Worm (Caenorhabditis elegans) whole organism, L3 larva: ENCODE measurements around the gene F41B5.1.

Source experiments
- R02D3.7 ChIP-seq: fragments of 150-350 bp; optimal IDR thresholded peaks from 2 replicates; lab custom pipeline; 2014; ENCODE audit warnings: missing biosample characterization, missing genetic modification characterization
- ZK546.5 ChIP-seq: sonication (generic microtip); optimal IDR thresholded peaks from 2 replicates; lab custom pipeline; 2017; ENCODE audit warnings: missing biosample characterization, missing genetic modification characterization
- ama-1 ChIP-seq: fragments of 150-350 bp; optimal IDR thresholded peaks from 2 replicates; lab custom pipeline; 2018
- egl-27 ChIP-seq: sonication (generic microtip); optimal IDR thresholded peaks from 4 replicates; lab custom pipeline; 2017; ENCODE audit warnings: missing biosample characterization, missing genetic modification reagents, missing genetic modification characterization
- elt-2 ChIP-seq: sonication (generic microtip); optimal IDR thresholded peaks from 2 replicates; lab custom pipeline; 2016; ENCODE audit warnings: missing genetic modification reagents, mild to moderate bottlenecking, missing genetic modification characterization, missing compliant biosample characterization
- elt-3 ChIP-seq, 3 experiments: fragments of 150-350 bp in 1 of 3; sonication (generic microtip) in 2 of 3; optimal IDR thresholded peaks; 2 replicates in 2 of 3; 4 replicates in 1 of 3; lab custom pipeline; 2014 to 2017; ENCODE audit warnings: missing biosample characterization in 3 of 3, missing genetic modification characterization in 3 of 3
- hmg-11 ChIP-seq: sonication (generic microtip); optimal IDR thresholded peaks from 2 replicates; lab custom pipeline; 2016; ENCODE audit warnings: missing genetic modification characterization, missing compliant biosample characterization
- jun-1 ChIP-seq: fragments of 150-350 bp; optimal IDR thresholded peaks from 2 replicates; lab custom pipeline; 2014; ENCODE audit warnings: missing biosample characterization, missing genetic modification reagents, missing genetic modification characterization
- lin-15B ChIP-seq: fragments of 150-350 bp; optimal IDR thresholded peaks from 2 replicates; lab custom pipeline; 2014; ENCODE audit warnings: missing biosample characterization, missing genetic modification characterization
- lsy-12 ChIP-seq: sonication (generic microtip); optimal IDR thresholded peaks from 2 replicates; lab custom pipeline; 2016; ENCODE audit warnings: mild to moderate bottlenecking, missing genetic modification characterization, missing compliant biosample characterization
- mml-1 ChIP-seq: fragments of 150-350 bp; sonication (generic microtip); optimal IDR thresholded peaks from 3 replicates; lab custom pipeline; 2014; ENCODE audit warnings: missing biosample characterization, missing genetic modification characterization
- nfya-1 ChIP-seq: sonication (generic microtip); optimal IDR thresholded peaks from 2 replicates; lab custom pipeline; 2017; ENCODE audit warnings: missing genetic modification characterization, mild to moderate bottlenecking, missing compliant biosample characterization, antibody characterized with exemption, moderate library complexity; ENCODE audit not compliant: insufficient read depth
- nhr-23 ChIP-seq: fragments of 150-350 bp; optimal IDR thresholded peaks from 2 replicates; lab custom pipeline; 2014; ENCODE audit warnings: missing biosample characterization, missing genetic modification reagents, missing genetic modification characterization
- nhr-237 ChIP-seq: fragments of 150-350 bp; optimal IDR thresholded peaks from 2 replicates; lab custom pipeline; 2014; ENCODE audit warnings: missing biosample characterization, missing genetic modification characterization
- nhr-25 ChIP-seq: sonication (generic microtip); optimal IDR thresholded peaks from 2 replicates; lab custom pipeline; 2017; ENCODE audit warnings: missing biosample characterization, missing genetic modification characterization
- nhr-28 ChIP-seq: fragments of 150-350 bp; optimal IDR thresholded peaks from 2 replicates; lab custom pipeline; 2014; ENCODE audit warnings: missing biosample characterization, missing genetic modification characterization
- nhr-67 ChIP-seq: fragments of 150-350 bp; optimal IDR thresholded peaks from 2 replicates; lab custom pipeline; 2014; ENCODE audit warnings: missing biosample characterization, missing genetic modification characterization
- nhr-76 ChIP-seq: fragments of 150-350 bp; sonication (generic microtip); optimal IDR thresholded peaks from 5 replicates; lab custom pipeline; 2014; ENCODE audit warnings: missing biosample characterization, missing genetic modification characterization
- pha-4 ChIP-seq: fragments of 150-350 bp; optimal IDR thresholded peaks from 2 replicates; lab custom pipeline; 2014; ENCODE audit warnings: missing biosample characterization, missing genetic modification reagents, missing genetic modification characterization
- pqm-1 ChIP-seq: fragments of 150-350 bp; optimal IDR thresholded peaks from 2 replicates; lab custom pipeline; 2017; ENCODE audit warnings: missing biosample characterization, missing genetic modification characterization, inconsistent platforms
- sea-2 ChIP-seq: fragments of 150-350 bp; sonication (generic microtip); optimal IDR thresholded peaks from 4 replicates; lab custom pipeline; 2014; ENCODE audit warnings: missing biosample characterization, missing genetic modification reagents, missing genetic modification characterization
- skn-1 ChIP-seq: fragments of 150-350 bp; optimal IDR thresholded peaks from 2 replicates; lab custom pipeline; 2014; ENCODE audit warnings: missing biosample characterization, missing genetic modification characterization
- snpc-4 ChIP-seq: fragments of 150-350 bp; optimal IDR thresholded peaks from 2 replicates; lab custom pipeline; 2014; ENCODE audit warnings: missing biosample characterization, missing genetic modification characterization
- unc-39 ChIP-seq: sonication (generic microtip); optimal IDR thresholded peaks from 4 replicates; lab custom pipeline; 2017; ENCODE audit warnings: missing biosample characterization, missing genetic modification characterization
- unc-62 ChIP-seq: fragments of 150-350 bp; sonication (generic microtip); optimal IDR thresholded peaks from 4 replicates; lab custom pipeline; 2014; ENCODE audit warnings: missing biosample characterization, missing genetic modification reagents, missing genetic modification characterization
- zag-1 ChIP-seq: fragments of 150-350 bp; optimal IDR thresholded peaks from 2 replicates; lab custom pipeline; 2014; ENCODE audit warnings: missing biosample characterization, missing genetic modification characterization
- ztf-11 ChIP-seq: fragments of 150-350 bp; optimal IDR thresholded peaks from 2 replicates; lab custom pipeline; 2014; ENCODE audit warnings: missing biosample characterization, missing genetic modification characterization
- ztf-4 ChIP-seq: fragments of 150-350 bp; optimal IDR thresholded peaks from 2 replicates; lab custom pipeline; 2014; ENCODE audit warnings: missing biosample characterization, missing genetic modification characterization

F41B5.1 gene

DNA sequence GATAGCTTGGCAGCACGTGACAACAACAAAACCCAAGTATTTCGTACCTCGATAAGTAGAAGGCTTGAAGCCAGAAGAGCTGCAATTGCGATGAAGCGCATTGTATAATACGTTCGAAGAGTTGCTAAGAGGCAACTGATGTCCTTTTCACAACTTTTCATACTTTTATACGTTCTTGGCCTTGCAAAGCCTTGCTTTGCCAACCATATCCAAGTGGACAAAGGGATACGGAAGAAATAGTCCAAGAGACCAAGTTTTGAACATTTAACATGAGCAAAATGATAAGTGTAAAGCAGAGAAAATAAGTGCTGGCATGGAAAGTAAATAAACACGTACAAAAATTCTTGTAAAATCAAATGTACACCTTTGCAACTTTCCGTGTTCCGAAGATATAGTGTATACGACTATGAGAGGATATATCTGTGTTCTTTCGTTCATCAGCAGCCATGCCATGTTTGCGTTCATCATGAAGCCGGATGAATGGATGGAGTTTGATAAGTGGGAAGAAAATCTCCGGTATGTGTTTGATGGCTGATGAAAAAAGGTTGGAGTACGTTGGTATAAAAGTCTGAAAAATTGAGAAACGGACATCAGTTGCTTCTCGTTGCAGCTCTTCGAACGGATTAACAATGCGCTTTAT lies 19.0 kb downstream of the F41B5.1 start, which contains the start of the genes Y5H2A.4 and abu-4:
Gene Y5H2A.4 (minus strand): TSS at position 101 of the 640 bp plus-strand sequence.
Gene abu-4 (plus strand): TSS at position 590 of the 640 bp plus-strand sequence.
- TF ChIP-seq nhr-67 (tag; lab: Kevin White, UChicago) (no peak), nhr-28 (tag; lab: Kevin White, UChicago) (no peak)
- TF ChIP-seq, all 47 proteins: peak for 0

DNA sequence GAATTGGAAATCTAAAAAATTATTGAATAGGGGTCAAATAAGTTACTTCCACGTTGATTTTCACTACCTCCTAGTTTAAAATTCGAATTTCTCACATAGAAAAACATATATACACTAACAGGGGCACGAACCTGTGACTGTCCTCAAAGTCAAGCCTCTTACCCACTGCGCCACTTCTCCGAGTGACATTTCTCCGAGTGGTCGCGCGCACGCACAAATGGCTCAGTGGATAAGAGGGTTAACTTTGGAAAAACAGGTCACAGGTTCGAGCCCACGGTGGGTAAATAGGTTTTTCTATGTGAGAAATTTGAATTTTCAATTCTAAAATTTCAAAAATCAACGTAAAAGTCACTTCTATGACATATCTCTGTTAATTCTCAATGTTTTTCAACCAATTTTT lies 21.9 kb downstream of the F41B5.1 start:
- TF ChIP-seq pqm-1 (peak; percentile 2), nfya-1 (tag; lab: Kevin White, UChicago) (no peak), snpc-4 (no peak), sea-2 (GFP tag; lab: Kevin White, UChicago) (no peak), pha-4 (tag; lab: Kevin White, UChicago) (peak; percentile 21), ama-1 (lab: Kevin White, UChicago) (no peak), egl-27 (tag; lab: Kevin White, UChicago) (no peak), lin-15B (tag; lab: Kevin White, UChicago) (peak; percentile 10)
- TF ChIP-seq, all 47 proteins: peak for 3

DNA sequence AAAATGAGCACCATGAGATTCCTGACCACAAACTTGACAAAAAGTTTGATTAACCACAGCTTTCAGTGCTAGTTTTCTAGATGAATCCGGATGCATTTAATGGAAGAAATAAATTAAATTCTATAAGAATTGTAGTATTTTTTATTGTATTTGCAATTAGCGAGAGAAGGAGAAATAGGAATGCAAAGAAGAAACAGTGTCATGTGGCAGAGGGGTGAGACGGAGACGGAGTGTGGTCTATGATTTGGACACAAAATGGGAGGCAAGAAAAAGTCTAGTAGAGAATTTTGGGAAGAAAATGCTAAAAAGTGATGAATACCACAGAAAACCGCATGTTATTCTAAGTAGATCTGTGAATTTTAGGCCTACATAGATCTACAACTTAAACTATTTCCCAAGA lies 22.7 kb downstream of the F41B5.1 start, which contains the start of gene nhr-59:
Gene nhr-59 (minus strand): TSS at position 214 of the 400 bp plus-strand sequence.
- TF ChIP-seq pha-4 (tag; lab: Kevin White, UChicago): peak; percentile 44
- no peak for TF ChIP-seq lsy-12 (tag; lab: Kevin White, UChicago)
- peak; percentile 1 for TF ChIP-seq elt-2 (tag; lab: Kevin White, UChicago)
- no peak for TF ChIP-seq unc-62 (GFP tag; lab: Kevin White, UChicago)
- peak; percentile 4 for TF ChIP-seq pqm-1

DNA sequence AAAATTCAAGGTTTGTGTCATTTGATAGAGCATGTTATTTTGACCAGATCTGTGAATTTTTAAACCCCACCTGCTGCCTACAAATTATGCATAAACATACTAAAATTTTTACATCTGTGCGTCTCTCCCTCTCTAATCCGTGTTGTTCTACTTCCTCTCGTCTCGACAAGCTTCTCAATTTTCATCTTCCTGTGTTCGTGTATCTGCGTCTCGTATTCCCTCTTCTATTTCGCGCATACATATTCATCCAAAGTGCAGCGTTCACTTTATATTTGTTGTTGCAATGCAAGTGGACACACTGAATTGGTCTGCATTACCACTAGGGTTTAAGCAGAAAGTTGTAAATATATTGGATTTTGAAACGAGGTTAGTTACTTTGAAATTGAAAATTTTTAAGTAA lies 23.2 kb downstream of the F41B5.1 start, which contains the start of gene fbxa-137:
Gene fbxa-137 (plus strand): TSS at position 274 of the 400 bp plus-strand sequence.
- no peak for TF ChIP-seq nhr-67 (tag; lab: Kevin White, UChicago)
- TF ChIP-seq, all 47 proteins: peak for 0

DNA sequence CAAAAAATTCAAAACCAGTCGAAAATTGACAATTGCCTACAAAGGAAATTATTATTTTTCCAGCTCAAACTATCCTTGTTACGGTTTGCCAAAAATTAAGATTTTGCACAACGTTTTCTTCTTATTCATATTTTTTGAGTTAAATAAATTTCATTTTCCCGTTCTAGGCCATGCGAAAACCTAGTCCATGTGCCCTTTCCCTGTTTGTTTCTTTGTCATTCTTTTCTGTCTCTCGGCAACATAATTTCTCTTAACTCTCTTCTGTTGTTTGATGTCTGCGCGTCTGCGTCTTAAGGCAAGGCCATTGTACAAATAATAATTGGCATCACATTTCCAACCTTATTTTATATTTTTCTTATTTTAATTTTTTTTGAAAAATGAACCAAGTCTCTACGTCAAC lies 26.2 kb downstream of the F41B5.1 start, which contains the start of gene nhr-228:
Gene nhr-228 (plus strand): TSS at position 261 of the 400 bp plus-strand sequence.
- TF ChIP-seq nhr-237 (tag; lab: Kevin White, UChicago) (no peak), unc-62 (GFP tag; lab: Kevin White, UChicago) (no peak), hmg-11 (tag; lab: Kevin White, UChicago) (peak; percentile 66), nhr-25 (tag; lab: Kevin White, UChicago) (peak; percentile 38), jun-1 (tag; lab: Kevin White, UChicago) (peak; percentile 22), skn-1 (tag; lab: Kevin White, UChicago) (peak; percentile 84), nhr-76 (tag; lab: Kevin White, UChicago) (no peak), elt-2 (tag; lab: Kevin White, UChicago) (peak; percentile 29), nhr-23 (tag; lab: Kevin White, UChicago) (peak; percentile 46), elt-3 (tag; optimal IDR thresholded peaks at IDR 0.05; lab: Kevin White, UChicago) (no peak), mml-1 (tag; lab: Kevin White, UChicago) (no peak), nfya-1 (tag; lab: Kevin White, UChicago) (peak; percentile 54), R02D3.7 (no peak), ztf-4 (tag; lab: Kevin White, UChicago) (no peak), snpc-4 (peak; percentile 17), unc-39 (tag; lab: Kevin White, UChicago) (no peak), lsy-12 (tag; lab: Kevin White, UChicago) (no peak), lin-15B (tag; lab: Kevin White, UChicago) (peak; percentile 49), pha-4 (tag; lab: Kevin White, UChicago) (peak; percentile 91)
- TF ChIP-seq, all 47 proteins: peak for 10

DNA sequence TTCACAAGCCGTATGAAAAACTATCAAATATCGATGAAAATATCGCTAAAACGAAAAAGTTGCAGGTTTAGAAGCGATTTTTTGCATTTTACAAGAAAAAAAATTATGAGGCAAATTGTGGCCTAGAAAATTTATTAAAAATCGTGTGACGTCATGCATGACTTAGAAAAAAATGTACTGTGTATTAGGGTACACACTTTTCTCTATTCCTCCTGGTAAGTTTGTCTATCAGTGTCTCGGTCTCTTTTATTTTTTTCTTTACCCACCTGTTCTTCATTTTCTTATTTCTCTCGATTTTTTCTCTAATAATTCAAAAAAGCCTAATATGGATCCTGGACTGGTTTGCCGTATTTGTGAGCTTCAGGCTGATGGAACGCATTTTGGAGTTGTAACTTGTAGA lies 29.8 kb downstream of the F41B5.1 start, which contains the start of gene nhr-227:
Gene nhr-227 (plus strand): TSS at position 326 of the 400 bp plus-strand sequence.
- TF ChIP-seq ztf-11 (tag; lab: Kevin White, UChicago): no peak
- TF ChIP-seq pha-4 (tag; lab: Kevin White, UChicago): peak; percentile 15
- TF ChIP-seq zag-1 (tag; lab: Kevin White, UChicago): no peak
- TF ChIP-seq ZK546.5 (tag; lab: Kevin White, UChicago): no peak
- TF ChIP-seq, all 47 proteins: peak for 1
